Fruit fly (Drosophila melanogaster): ENCODE data around the gene mtSSB.

mtSSB gene

DNA sequence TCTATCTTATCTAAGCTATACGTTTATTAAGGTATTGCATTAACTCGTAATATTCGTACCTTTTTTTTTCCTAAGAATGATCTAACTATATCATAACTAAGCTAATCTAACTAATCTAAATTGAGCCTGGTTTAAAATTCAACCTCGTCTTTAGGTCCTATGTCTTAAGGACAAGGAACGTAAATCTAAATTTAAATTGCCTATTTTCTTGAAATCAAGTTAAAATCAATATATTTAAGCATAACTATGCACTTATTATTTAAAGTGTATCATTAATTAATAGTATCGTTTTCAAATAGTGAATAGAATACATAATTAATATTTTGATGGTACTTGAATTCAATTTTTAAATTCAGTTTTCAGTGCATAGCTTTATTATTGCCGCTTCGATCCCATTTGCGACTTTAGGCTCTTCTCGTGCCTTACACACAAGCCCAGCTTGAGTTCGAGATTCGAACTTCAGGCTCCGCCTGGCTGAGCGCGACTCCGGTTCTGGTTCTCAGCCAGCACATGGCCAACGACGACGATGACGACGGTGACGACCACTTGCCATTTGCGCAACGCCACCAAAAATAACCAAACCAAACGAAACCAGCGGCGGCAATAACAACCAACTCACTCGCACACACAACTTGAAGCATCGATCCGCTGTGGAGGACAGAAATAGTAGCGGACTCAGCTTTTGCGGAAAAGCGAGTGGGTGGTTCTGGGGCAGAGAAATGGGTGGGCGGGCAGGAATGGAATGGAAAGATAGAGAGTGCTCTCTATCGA is 5.9 kb upstream of the mtSSB start (continued):
- TF ChIP-seq CG8319 (GFP tag; optimal IDR thresholded peaks at IDR 0.05): no peak
- TF ChIP-seq spab (GFP tag; optimal IDR thresholded peaks at IDR 0.05): peak; percentile 46
- TF ChIP-seq Met (GFP tag; optimal IDR thresholded peaks at IDR 0.05): peak; percentile 55
- peak; percentile 79 for TF ChIP-seq svp (GFP tag)
- TF ChIP-seq acj6 (GFP tag; optimal IDR thresholded peaks at IDR 0.05): peak; percentile 61
- peak; percentile 69 for TF ChIP-seq CG6854 (GFP tag; optimal IDR thresholded peaks at IDR 0.05)
- TF ChIP-seq vri (GFP tag; optimal IDR thresholded peaks at IDR 0.05): no peak
- TF ChIP-seq Eip93F (GFP tag; optimal IDR thresholded peaks at IDR 0.05): no peak
- TF ChIP-seq Smox (GFP tag; optimal IDR thresholded peaks at IDR 0.05): peak; percentile 45
- TF ChIP-seq CG6163 (GFP tag; IDR thresholded peaks at IDR 0.05): peak; percentile 43; the same call in 1 of the 3 replicates

dm6 chr3R:16209714-16210553 is 4.9 kb upstream of the mtSSB start:
- TF ChIP-seq Sox102F (GFP tag; optimal IDR thresholded peaks at IDR 0.05) (peak; percentile 74), fd59A (GFP tag; optimal IDR thresholded peaks at IDR 0.05) (peak; percentile 76), CG16779 (tag; optimal IDR thresholded peaks at IDR 0.05) (peak; percentile 59), salr (GFP tag; optimal IDR thresholded peaks at IDR 0.05) (peak; percentile 44 to 75), eg (GFP tag; IDR thresholded peaks at IDR 0.05) (peak; percentile 32; the same call in 2 of the 3 replicates), Gug (GFP tag; IDR thresholded peaks at IDR 0.05) (no peak), Hr4 (GFP tag; optimal IDR thresholded peaks at IDR 0.05) (peak; percentile 31), CG8319 (GFP tag; optimal IDR thresholded peaks at IDR 0.05) (peak; percentile 26), CG6163 (GFP tag; IDR thresholded peaks at IDR 0.05) (peak; percentile 40; the same call in 2 of the 3 replicates), OdsH (GFP tag; optimal IDR thresholded peaks at IDR 0.05) (peak; percentile 81), dac (GFP tag; optimal IDR thresholded peaks at IDR 0.05) (peak; percentile 26), CG11902 (GFP tag; optimal IDR thresholded peaks at IDR 0.05) (peak; percentile 65), CG4318 (GFP tag; optimal IDR thresholded peaks at IDR 0.05) (peak; percentile 77), CG11294 (GFP tag; IDR thresholded peaks at IDR 0.05) (no peak), CG6854 (GFP tag; optimal IDR thresholded peaks at IDR 0.05) (peak; percentile 6), CG10631 (GFP tag; optimal IDR thresholded peaks at IDR 0.05) (peak; percentile 87), Ets96B (tag; optimal IDR thresholded peaks at IDR 0.05) (peak; percentile 91), Eip75B (GFP tag; optimal IDR thresholded peaks at IDR 0.05) (peak; percentile 64), svp (GFP tag) (peak; percentile 87), Ets21C (GFP tag; optimal IDR thresholded peaks at IDR 0.05) (peak; percentile 46), Hr38 (GFP tag; optimal IDR thresholded peaks at IDR 0.05) (no peak), spab (GFP tag; optimal IDR thresholded peaks at IDR 0.05) (peak; percentile 84), CG31627 (GFP tag; optimal IDR thresholded peaks at IDR 0.05) (peak; percentile 59), Blimp-1 (GFP tag; optimal IDR thresholded peaks at IDR 0.05) (peak; percentile 59), lz (GFP tag; optimal IDR thresholded peaks at IDR 0.05) (peak; percentile 65), CG6276 (GFP tag; optimal IDR thresholded peaks at IDR 0.05) (peak; percentile 73), CG6808 (GFP tag; optimal IDR thresholded peaks at IDR 0.05) (peak; percentile 89), CG8632 (GFP tag; optimal IDR thresholded peaks at IDR 0.05) (peak; percentile 84), CG1621 (tag; optimal IDR thresholded peaks at IDR 0.05) (no peak), CG11762 (GFP tag; optimal IDR thresholded peaks at IDR 0.05; ENCODE audit: insufficient read depth) (peak; percentile 81), achi (GFP tag; optimal IDR thresholded peaks at IDR 0.05) (peak; percentile 83), Lpt (GFP tag; optimal IDR thresholded peaks at IDR 0.05) (no peak), CG9139 (GFP tag; optimal IDR thresholded peaks at IDR 0.05) (peak; percentile 67), Sox14 (GFP tag; optimal IDR thresholded peaks at IDR 0.05) (peak; percentile 56), CG34406 (GFP tag; optimal IDR thresholded peaks at IDR 0.05) (peak; percentile 85), Hr39 (GFP tag; optimal IDR thresholded peaks at IDR 0.05) (peak; percentile 49), fkh (GFP tag; optimal IDR thresholded peaks at IDR 0.05) (no peak), topi (GFP tag; optimal IDR thresholded peaks at IDR 0.05) (peak; percentile 62), CG8119 (GFP tag; IDR thresholded peaks at IDR 0.05) (0 out of 3 replicates have a peak, but pooled peaks have one; percentile 39), dsx (GFP tag; optimal IDR thresholded peaks at IDR 0.05; ENCODE audit: poor library complexity, severe bottlenecking) (peak; percentile 75), acj6 (GFP tag; optimal IDR thresholded peaks at IDR 0.05) (peak; percentile 87), Met (GFP tag; optimal IDR thresholded peaks at IDR 0.05) (peak; percentile 74)
